Worm (Caenorhabditis elegans) whole organism, mixed stage, embryonic: ENCODE data around the gene plpp-1.1.

ENCODE experiments used
- M03D4.4 ChIP-seq: sonication (generic microtip); optimal IDR thresholded peaks from 2 replicates; lab custom pipeline; 2017; ENCODE audit warnings: mild to moderate bottlenecking, missing genetic modification characterization, missing compliant biosample characterization
- bed-3 ChIP-seq: fragments of 200-800 bp; sonication (Bioruptor generic); optimal IDR thresholded peaks from 3 replicates; lab custom pipeline; 2018; ENCODE audit warnings: mild to moderate bottlenecking, missing genetic modification characterization, moderate library complexity, missing compliant biosample characterization
- blmp-1 ChIP-seq: fragments of 150-350 bp; optimal IDR thresholded peaks from 2 replicates; lab custom pipeline; 2014; ENCODE audit warnings: missing biosample characterization, missing genetic modification characterization
- ceh-39 ChIP-seq: fragments of 150-350 bp; optimal IDR thresholded peaks from 2 replicates; lab custom pipeline; 2014; ENCODE audit warnings: missing biosample characterization, missing genetic modification characterization
- ceh-43 ChIP-seq: fragments of 200-800 bp; sonication (Bioruptor generic); optimal IDR thresholded peaks from 2 replicates; lab custom pipeline; 2018; ENCODE audit warnings: mild to moderate bottlenecking, missing genetic modification characterization, moderate library complexity, missing compliant biosample characterization
- ceh-83 ChIP-seq: fragments of 200-800 bp; sonication (Bioruptor generic); optimal IDR thresholded peaks from 2 replicates; lab custom pipeline; 2018; ENCODE audit warnings: mild to moderate bottlenecking, missing genetic modification characterization, missing compliant biosample characterization
- ces-1 ChIP-seq: fragments of 150-350 bp; optimal IDR thresholded peaks from 2 replicates; lab custom pipeline; 2014; ENCODE audit warnings: missing biosample characterization, missing genetic modification reagents, missing genetic modification characterization
- cnd-1 ChIP-seq: fragments of 200-800 bp; sonication (Bioruptor generic); optimal IDR thresholded peaks from 2 replicates; lab custom pipeline; 2018; ENCODE audit warnings: mild to moderate bottlenecking, missing genetic modification characterization, missing compliant biosample characterization
- drap-1 ChIP-seq: fragments of 200-800 bp; sonication (Bioruptor generic); optimal IDR thresholded peaks from 3 replicates; lab custom pipeline; 2018; ENCODE audit warnings: mild to moderate bottlenecking, missing genetic modification characterization, missing compliant biosample characterization
- flh-1 ChIP-seq: fragments of 200-800 bp; sonication (Bioruptor generic); optimal IDR thresholded peaks from 2 replicates; lab custom pipeline; 2018; ENCODE audit warnings: mild to moderate bottlenecking, missing genetic modification characterization, moderate library complexity, missing compliant biosample characterization
- ham-2 ChIP-seq: fragments of 200-800 bp; sonication (Bioruptor generic); optimal IDR thresholded peaks from 2 replicates; lab custom pipeline; 2018; ENCODE audit warnings: mild to moderate bottlenecking, missing genetic modification characterization, missing compliant biosample characterization
- hlh-1 ChIP-seq: fragments of 150-350 bp; optimal IDR thresholded peaks from 2 replicates; lab custom pipeline; 2014; ENCODE audit warnings: missing biosample characterization, missing genetic modification reagents, missing genetic modification characterization
- lin-13 ChIP-seq: fragments of 150-350 bp; optimal IDR thresholded peaks from 2 replicates; lab custom pipeline; 2014; ENCODE audit warnings: missing biosample characterization, missing genetic modification characterization
- lin-32 ChIP-seq: fragments of 200-800 bp; sonication (Bioruptor generic); optimal IDR thresholded peaks from 2 replicates; lab custom pipeline; 2018; ENCODE audit warnings: mild to moderate bottlenecking, missing genetic modification characterization, missing compliant biosample characterization
- lsy-2 ChIP-seq: fragments of 150-350 bp; optimal IDR thresholded peaks from 2 replicates; lab custom pipeline; 2014; ENCODE audit warnings: missing biosample characterization, missing genetic modification characterization
- mab-5 ChIP-seq: fragments of 150-350 bp; optimal IDR thresholded peaks from 2 replicates; lab custom pipeline; 2014; ENCODE audit warnings: missing biosample characterization, missing genetic modification characterization
- mls-2 ChIP-seq: sonication (generic microtip); optimal IDR thresholded peaks from 2 replicates; lab custom pipeline; 2016; ENCODE audit warnings: mild to moderate bottlenecking, missing genetic modification characterization, moderate library complexity, missing compliant biosample characterization
- nhr-12 ChIP-seq: fragments of 150-350 bp; optimal IDR thresholded peaks from 2 replicates; lab custom pipeline; 2014; ENCODE audit warnings: missing biosample characterization, missing genetic modification characterization
- nhr-2 ChIP-seq: fragments of 150-350 bp; optimal IDR thresholded peaks from 2 replicates; lab custom pipeline; 2014; ENCODE audit warnings: missing biosample characterization, missing genetic modification characterization
- nhr-237 ChIP-seq: fragments of 150-350 bp; optimal IDR thresholded peaks from 2 replicates; lab custom pipeline; 2014; ENCODE audit warnings: missing biosample characterization, missing genetic modification characterization
- pha-4 ChIP-seq: fragments of 150-350 bp; optimal IDR thresholded peaks from 2 replicates; lab custom pipeline; 2018; ENCODE audit warnings: missing biosample characterization, missing genetic modification reagents, missing genetic modification characterization
- sem-2 ChIP-seq: fragments of 200-800 bp; sonication (Bioruptor generic); optimal IDR thresholded peaks from 2 replicates; lab custom pipeline; 2018; ENCODE audit warnings: mild to moderate bottlenecking, missing genetic modification characterization, missing compliant biosample characterization
- snpc-4 ChIP-seq: fragments of 150-350 bp; optimal IDR thresholded peaks from 2 replicates; lab custom pipeline; 2014; ENCODE audit warnings: missing biosample characterization, missing genetic modification characterization
- sptf-1 ChIP-seq: sonication (generic microtip); optimal IDR thresholded peaks from 2 replicates; lab custom pipeline; 2017; ENCODE audit warnings: mild to moderate bottlenecking, missing genetic modification characterization, moderate library complexity, missing compliant biosample characterization
- tbx-8 ChIP-seq: fragments of 200-800 bp; sonication (Bioruptor generic); optimal IDR thresholded peaks from 2 replicates; lab custom pipeline; 2018; ENCODE audit warnings: mild to moderate bottlenecking, missing genetic modification characterization, moderate library complexity, missing compliant biosample characterization
- unc-120 ChIP-seq: sonication (generic microtip); optimal IDR thresholded peaks from 2 replicates; lab custom pipeline; 2017; ENCODE audit warnings: missing genetic modification characterization, missing compliant biosample characterization; ENCODE audit not compliant: poor library complexity, severe bottlenecking
- unc-39 ChIP-seq: fragments of 150-350 bp; optimal IDR thresholded peaks from 2 replicates; lab custom pipeline; 2014; ENCODE audit warnings: missing biosample characterization, missing genetic modification characterization
- unc-62 ChIP-seq: fragments of 150-350 bp; optimal IDR thresholded peaks from 2 replicates; lab custom pipeline; 2014; ENCODE audit warnings: missing biosample characterization, missing genetic modification reagents, missing genetic modification characterization
- zip-8 ChIP-seq: fragments of 150-350 bp; optimal IDR thresholded peaks from 2 replicates; lab custom pipeline; 2014; ENCODE audit warnings: missing biosample characterization, missing genetic modification characterization
- ztf-11 ChIP-seq: fragments of 150-350 bp; optimal IDR thresholded peaks from 2 replicates; lab custom pipeline; 2014; ENCODE audit warnings: missing biosample characterization, missing genetic modification characterization

plpp-1.1 gene

ce11 chrII:3906615-3907190 lies 21.1 kb downstream of the plpp-1.1 start, which contains the start of the genes F53C3.11 and fbxb-103:
Gene F53C3.11 (minus strand): TSS chrII:3906715.
Gene fbxb-103 (plus strand): TSS chrII:3907140.
- TF ChIP-seq mab-5 (tag; lab: Kevin White, UChicago) (no peak), nhr-12 (no peak), lin-13 (tag; lab: Kevin White, UChicago) (no peak), tbx-8 (GFP tag; lab: Kevin White, UChicago) (no peak), unc-120 (no peak), ceh-43 (GFP tag; lab: Kevin White, UChicago) (no peak), drap-1 (no peak), sem-2 (GFP tag; lab: Kevin White, UChicago) (no peak), cnd-1 (tag; lab: Kevin White, UChicago) (no peak), unc-39 (no peak), lsy-2 (no peak), M03D4.4 (tag; lab: Kevin White, UChicago) (no peak), ztf-11 (no peak), hlh-1 (no peak), bed-3 (GFP tag; lab: Kevin White, UChicago) (no peak), ceh-83 (GFP tag; lab: Kevin White, UChicago) (no peak)

- TF ChIP-seq snpc-4 (no peak), ham-2 (GFP tag; lab: Kevin White, UChicago) (no peak), ces-1 (GFP tag; lab: Kevin White, UChicago) (no peak), pha-4 (tag; lab: Kevin White, UChicago) (no peak), M03D4.4 (tag; lab: Kevin White, UChicago) (no peak)
Observed at ce11 chrII:3902798-3903197, 25.0 kb downstream of the plpp-1.1 start, which contains the start of gene F53C3.3. Gene F53C3.3 (plus strand): TSS chrII:3902856.

- no peak for TF ChIP-seq mls-2 (tag; lab: Kevin White, UChicago)
- TF ChIP-seq nhr-237 = no peak
- no peak for TF ChIP-seq lin-13 (tag; lab: Kevin White, UChicago)
- no peak for TF ChIP-seq lin-32 (GFP tag; lab: Kevin White, UChicago)
- TF ChIP-seq cnd-1 (tag; lab: Kevin White, UChicago) = no peak
- no peak for TF ChIP-seq unc-62 (GFP tag; lab: Kevin White, UChicago)
- TF ChIP-seq blmp-1 (tag; lab: Kevin White, UChicago) = no peak
- TF ChIP-seq ztf-11 = no peak
- no peak for TF ChIP-seq unc-39
- TF ChIP-seq M03D4.4 (tag; lab: Kevin White, UChicago) = no peak
- no peak for TF ChIP-seq tbx-8 (GFP tag; lab: Kevin White, UChicago)
Observed at ce11 chrII:3901108-3901507, 26.7 kb downstream of the plpp-1.1 start, which contains the start of gene F53C3.4. Gene F53C3.4 (plus strand): TSS chrII:3901408.

- TF ChIP-seq sem-2 (GFP tag; lab: Kevin White, UChicago) (no peak), lin-32 (GFP tag; lab: Kevin White, UChicago) (no peak), pha-4 (tag; lab: Kevin White, UChicago) (no peak), ces-1 (GFP tag; lab: Kevin White, UChicago) (peak; percentile 94), nhr-237 (peak; percentile 23), ceh-39 (tag; lab: Kevin White, UChicago) (no peak), ham-2 (GFP tag; lab: Kevin White, UChicago) (no peak), nhr-2 (peak; percentile 29), unc-120 (no peak), flh-1 (GFP tag; lab: Kevin White, UChicago) (no peak), unc-62 (GFP tag; lab: Kevin White, UChicago) (peak; percentile 81), blmp-1 (tag; lab: Kevin White, UChicago) (no peak), sptf-1 (tag; lab: Kevin White, UChicago) (no peak), mab-5 (tag; lab: Kevin White, UChicago) (no peak), lin-13 (tag; lab: Kevin White, UChicago) (no peak), zip-8 (tag; lab: Kevin White, UChicago) (peak; percentile 64), mls-2 (tag; lab: Kevin White, UChicago) (no peak), nhr-12 (no peak), ceh-83 (GFP tag; lab: Kevin White, UChicago) (peak; percentile 48)
Observed at ce11 chrII:3897758-3898494, 29.9 kb downstream of the plpp-1.1 start, which contains the start of gene F53C3.6. Gene F53C3.6 (plus strand): TSS chrII:3898142.
